Fruit fly (Drosophila melanogaster) whole organism, embryonic: ENCODE results near the gene CG43618.

Experiments
- BtbVII ChIP-seq: fragments of 200-800 bp; sonication (Bioruptor generic); optimal IDR thresholded peaks from 3 replicates; lab custom pipeline; 2017; ENCODE audit warnings: missing biosample characterization, mild to moderate bottlenecking, missing genetic modification characterization
- CG1024 ChIP-seq: fragments of 200-800 bp; sonication (Bioruptor generic); IDR thresholded peaks from 2 replicates; pipeline ENCODE4 v1.3.6; 2022; ENCODE audit warnings: missing biosample characterization, missing genetic modification characterization
- CG10321 ChIP-seq: fragments of 200-800 bp; sonication (Bioruptor generic); IDR thresholded peaks from 2 replicates; pipeline ENCODE4 v1.3.6; 2022; ENCODE audit warnings: missing biosample characterization, missing genetic modification characterization
- CG10431 ChIP-seq: fragments of 200-800 bp; sonication (Bioruptor generic); optimal IDR thresholded peaks from 3 replicates; lab custom pipeline; 2018; ENCODE audit warnings: missing biosample characterization, mild to moderate bottlenecking, missing genetic modification characterization
- CG12299 ChIP-seq: fragments of 200-800 bp; sonication (Bioruptor generic); optimal IDR thresholded peaks from 2 replicates; lab custom pipeline; 2018; ENCODE audit warnings: missing biosample characterization, mild to moderate bottlenecking, missing genetic modification characterization
- CG12769 ChIP-seq: fragments of 200-800 bp; sonication (Bioruptor generic); optimal IDR thresholded peaks from 2 replicates; lab custom pipeline; 2019; ENCODE audit warnings: missing biosample characterization, mild to moderate bottlenecking, missing genetic modification characterization, moderate library complexity
- CG13624 ChIP-seq: fragments of 200-800 bp; sonication (Bioruptor generic); optimal IDR thresholded peaks from 2 replicates; lab custom pipeline; 2016; ENCODE audit warnings: missing biosample characterization, missing genetic modification characterization
- CG14965 ChIP-seq: fragments of 200-800 bp; sonication (Bioruptor generic); optimal IDR thresholded peaks from 2 replicates; lab custom pipeline; 2016; ENCODE audit warnings: missing biosample characterization, missing genetic modification characterization, borderline replicate concordance
- CG15011 ChIP-seq: fragments of 200-800 bp; sonication (Bioruptor generic); optimal IDR thresholded peaks from 3 replicates; lab custom pipeline; 2018; ENCODE audit warnings: missing biosample characterization, mild to moderate bottlenecking, missing genetic modification characterization
- CG1529 ChIP-seq: fragments of 200-800 bp; sonication (Bioruptor generic); optimal IDR thresholded peaks from 3 replicates; lab custom pipeline; 2018; ENCODE audit warnings: missing biosample characterization, missing genetic modification characterization
- CG15601 ChIP-seq: fragments of 200-800 bp; sonication (Bioruptor generic); optimal IDR thresholded peaks from 3 replicates; lab custom pipeline; 2019; ENCODE audit warnings: missing biosample characterization, mild to moderate bottlenecking, missing genetic modification characterization, moderate library complexity
- CG15696 ChIP-seq: fragments of 200-800 bp; sonication (Bioruptor generic); optimal IDR thresholded peaks from 2 replicates; lab custom pipeline; 2019; ENCODE audit warnings: missing biosample characterization, mild to moderate bottlenecking, missing genetic modification characterization, moderate library complexity
- CG17186 ChIP-seq: fragments of 200-800 bp; sonication (Bioruptor generic); optimal IDR thresholded peaks from 3 replicates; lab custom pipeline; 2017; ENCODE audit warnings: missing biosample characterization, missing genetic modification reagents, missing genetic modification characterization
- CG2202 ChIP-seq: fragments of 200-800 bp; sonication (Bioruptor generic); optimal IDR thresholded peaks from 2 replicates; lab custom pipeline; 2018; ENCODE audit warnings: missing biosample characterization, mild to moderate bottlenecking, missing genetic modification characterization
- CG31388 ChIP-seq: fragments of 200-800 bp; sonication (Bioruptor generic); optimal IDR thresholded peaks from 2 replicates; lab custom pipeline; 2016; ENCODE audit warnings: missing biosample characterization, missing genetic modification characterization
- CG3163 ChIP-seq: fragments of 200-800 bp; sonication (Bioruptor generic); optimal IDR thresholded peaks from 3 replicates; lab custom pipeline; 2016; ENCODE audit warnings: missing biosample characterization, missing genetic modification characterization
- CG3407 ChIP-seq: fragments of 200-800 bp; sonication (Bioruptor generic); optimal IDR thresholded peaks from 2 replicates; lab custom pipeline; 2018; ENCODE audit warnings: missing biosample characterization, mild to moderate bottlenecking, missing genetic modification characterization
- CG3726 ChIP-seq: fragments of 200-800 bp; sonication (Bioruptor generic); IDR thresholded peaks from 3 replicates; pipeline ENCODE4, ENCODE4 v1.3.6; 2022; ENCODE audit warnings: missing biosample characterization, missing genetic modification characterization
- CG3838 ChIP-seq: fragments of 200-800 bp; sonication (Bioruptor generic); optimal IDR thresholded peaks from 3 replicates; lab custom pipeline; 2016; ENCODE audit warnings: missing biosample characterization, missing genetic modification characterization
- CG6654 ChIP-seq: fragments of 200-800 bp; sonication (Bioruptor generic); optimal IDR thresholded peaks from 2 replicates; lab custom pipeline; 2017; ENCODE audit warnings: missing biosample characterization, mild to moderate bottlenecking, missing genetic modification characterization
- CG7357 ChIP-seq: fragments of 200-800 bp; sonication (Bioruptor generic); IDR thresholded peaks from 3 replicates; pipeline ENCODE4 v1.3.6; 2022; ENCODE audit warnings: missing biosample characterization, missing genetic modification characterization
- CG8944 ChIP-seq: fragments of 200-800 bp; sonication (Bioruptor generic); optimal IDR thresholded peaks from 3 replicates; lab custom pipeline; 2016; ENCODE audit warnings: missing biosample characterization, missing genetic modification characterization
- CrebB ChIP-seq: fragments of 200-800 bp; sonication (Bioruptor generic); optimal IDR thresholded peaks from 3 replicates; lab custom pipeline; 2018; ENCODE audit warnings: missing biosample characterization, mild to moderate bottlenecking, missing genetic modification characterization
- Dfd ChIP-seq, 2 experiments: fragments of >200 bp; optimal IDR thresholded peaks; 2 replicates each; lab custom pipeline; 2017; ENCODE audit warnings: missing biosample characterization in 2 of 2, missing genetic modification characterization in 2 of 2
- Doc2 ChIP-seq: fragments of 200-800 bp; sonication (Bioruptor generic); IDR thresholded peaks from 2 replicates; pipeline ENCODE4 v1.3.6; 2022; ENCODE audit warnings: missing biosample characterization, missing genetic modification characterization
- Hmx ChIP-seq: fragments of 200-800 bp; sonication (Bioruptor generic); optimal IDR thresholded peaks from 2 replicates; lab custom pipeline; 2016; ENCODE audit warnings: missing biosample characterization, missing genetic modification characterization
- Hr39 ChIP-seq: fragments of >200 bp; optimal IDR thresholded peaks from 2 replicates; lab custom pipeline; 2017
- Jarid2 ChIP-seq: fragments of 200-800 bp; sonication (Bioruptor generic); optimal IDR thresholded peaks from 3 replicates; lab custom pipeline; 2017; ENCODE audit warnings: mild to moderate bottlenecking, missing biosample characterization, missing genetic modification reagents, missing genetic modification characterization
- NFAT ChIP-seq: fragments of 200-800 bp; sonication (Bioruptor generic); IDR thresholded peaks from 2 replicates; pipeline ENCODE4 v1.3.6; 2022; ENCODE audit warnings: missing biosample characterization, missing genetic modification characterization
- Neu2 ChIP-seq: fragments of 200-800 bp; sonication (Bioruptor generic); optimal IDR thresholded peaks from 3 replicates; lab custom pipeline; 2016; ENCODE audit warnings: missing biosample characterization, missing genetic modification characterization, borderline replicate concordance
- Nf-YA ChIP-seq: fragments of 200-800 bp; sonication (Bioruptor generic); IDR thresholded peaks from 2 replicates; pipeline ENCODE4 v1.3.6; 2022; ENCODE audit warnings: missing biosample characterization, missing genetic modification characterization
- Ravus ChIP-seq: fragments of 200-800 bp; sonication (Bioruptor generic); IDR thresholded peaks from 2 replicates; pipeline ENCODE4 v1.3.6; 2022; ENCODE audit warnings: missing biosample characterization, missing genetic modification characterization
- Usf ChIP-seq: fragments of 200-800 bp; sonication (Bioruptor generic); optimal IDR thresholded peaks from 2 replicates; lab custom pipeline; 2017; ENCODE audit warnings: missing genotype, missing biosample characterization, missing genetic modification characterization
- ara ChIP-seq: fragments of 200-800 bp; sonication (Bioruptor generic); IDR thresholded peaks from 2 replicates; pipeline ENCODE4 v1.3.6; 2022; ENCODE audit warnings: missing biosample characterization, missing genetic modification characterization
- chinmo ChIP-seq: fragments of 200-800 bp; sonication (Bioruptor generic); IDR thresholded peaks from 4 replicates; pipeline ENCODE4 v1.3.6; 2022; ENCODE audit warnings: missing biosample characterization, missing genetic modification characterization; ENCODE audit not compliant: partially characterized antibody
- crp ChIP-seq, 2 experiments: fragments of 200-800 bp; sonication (Bioruptor generic); optimal IDR thresholded peaks; 2 replicates in 1 of 2; 3 replicates in 1 of 2; lab custom pipeline; 2017; ENCODE audit warnings: missing biosample characterization in 2 of 2, missing genetic modification characterization in 2 of 2, mild to moderate bottlenecking in 1 of 2, moderate library complexity in 1 of 2
- gro ChIP-seq: fragments of 200-800 bp; sonication (Bioruptor generic); optimal IDR thresholded peaks from 2 replicates; lab custom pipeline; 2016; ENCODE audit warnings: missing biosample characterization, missing genetic modification characterization
- gsb-n ChIP-seq: fragments of 200-800 bp; sonication (Bioruptor generic); optimal IDR thresholded peaks from 3 replicates; lab custom pipeline; 2018; ENCODE audit warnings: missing biosample characterization, mild to moderate bottlenecking, missing genetic modification characterization
- hth ChIP-seq: fragments of >200 bp; optimal IDR thresholded peaks from 2 replicates; lab custom pipeline; 2017; ENCODE audit warnings: inconsistent platforms
- jigr1 ChIP-seq: fragments of 200-800 bp; sonication (Bioruptor generic); IDR thresholded peaks from 3 replicates; pipeline ENCODE4 v1.3.6; 2022; ENCODE audit warnings: missing biosample characterization, missing genetic modification characterization
- lilli ChIP-seq: fragments of 200-800 bp; sonication (Bioruptor generic); optimal IDR thresholded peaks from 3 replicates; lab custom pipeline; 2016; ENCODE audit warnings: missing biosample characterization, missing genetic modification characterization
- mam ChIP-seq: fragments of 200-800 bp; sonication (Bioruptor generic); optimal IDR thresholded peaks from 3 replicates; lab custom pipeline; 2016; ENCODE audit warnings: missing biosample characterization, missing genetic modification characterization
- pan ChIP-seq, 4 experiments: fragments of >200 bp in 3 of 4; fragments of 200-800 bp in 1 of 4; sonication (Bioruptor generic) in 1 of 4; optimal IDR thresholded peaks in 3 of 4; IDR thresholded peaks in 1 of 4; 2 replicates each; pipeline versions ENCODE4 v1.3.6 to Lab custom; 2017 to 2022; ENCODE audit warnings: missing biosample characterization in 2 of 4, missing genetic modification characterization in 2 of 4, mixed read lengths in 1 of 4
- run ChIP-seq: fragments of 200-800 bp; sonication (Bioruptor generic); optimal IDR thresholded peaks from 3 replicates; lab custom pipeline; 2018; ENCODE audit warnings: missing biosample characterization, mild to moderate bottlenecking, missing genetic modification characterization
- salm ChIP-seq: fragments of 200-800 bp; sonication (Bioruptor generic); optimal IDR thresholded peaks from 2 replicates; lab custom pipeline; 2018; ENCODE audit warnings: missing biosample characterization, mild to moderate bottlenecking, missing genetic modification characterization
- sc ChIP-seq, 3 experiments: fragments of >200 bp in 2 of 3; fragments of 200-800 bp in 1 of 3; sonication (Bioruptor generic) in 1 of 3; optimal IDR thresholded peaks; 2 replicates in 2 of 3; 3 replicates in 1 of 3; lab custom pipeline; 2017; ENCODE audit warnings: mild to moderate bottlenecking in 1 of 3, missing biosample characterization in 1 of 3, missing genetic modification characterization in 1 of 3, missing genetic modification reagents in 1 of 3
- sens-2 ChIP-seq: fragments of 200-800 bp; sonication (Bioruptor generic); IDR thresholded peaks from 2 replicates; pipeline ENCODE4 v1.3.6; 2022; ENCODE audit warnings: missing biosample characterization, missing genetic modification characterization
- slbo ChIP-seq: fragments of 200-800 bp; sonication (Bioruptor generic); IDR thresholded peaks from 2 replicates; pipeline ENCODE4 v1.3.6; 2022; ENCODE audit warnings: missing biosample characterization, missing genetic modification characterization
- z ChIP-seq: fragments of 200-800 bp; sonication (Bioruptor generic); IDR thresholded peaks from 3 replicates; pipeline ENCODE4 v1.3.6; 2022; ENCODE audit warnings: missing biosample characterization, missing genetic modification characterization
- zf30C ChIP-seq: fragments of 200-800 bp; sonication (Bioruptor generic); optimal IDR thresholded peaks from 3 replicates; lab custom pipeline; 2018; ENCODE audit warnings: missing biosample characterization, mild to moderate bottlenecking, missing genetic modification characterization

Gene CG43618

dm6 chr3R:8001074-8001669 lies 47.8 kb upstream of the CG43618 start, which contains the start of the genes Kmn2 and CG2698 (continued):
- TF ChIP-seq Hmx (peak; percentile 68), CG15696 (peak; percentile 89), CG12769 (peak; percentile 74), Jarid2 (GFP tag; lab: Kevin White, UChicago) (no peak), hth (no peak), CG13624 (GFP tag; lab: Kevin White, UChicago) (peak; percentile 73), ara (GFP tag; lab: Robert Waterston, UW) (peak; percentile 97), CrebB (peak; percentile 88), CG2202 (tag; lab: Kevin White, UChicago) (peak; percentile 88), CG15601 (peak; percentile 91), CG10321 (GFP tag; lab: Robert Waterston, UW) (peak; percentile 83), slbo (GFP tag; lab: Robert Waterston, UW) (peak; percentile 99), gsb-n (tag; lab: Kevin White, UChicago) (peak; percentile 94), CG10431 (peak; percentile 89), chinmo (GFP tag; lab: Robert Waterston, UW) (no peak), zf30C (GFP tag; lab: Kevin White, UChicago) (no peak), CG3407 (GFP tag; lab: Kevin White, UChicago) (peak; percentile 89), mam (GFP tag; lab: Kevin White, UChicago) (peak; percentile 86), CG6654 (peak; percentile 78), CG31388 (GFP tag; lab: Kevin White, UChicago) (peak; percentile 90), sens-2 (GFP tag; lab: Robert Waterston, UW) (peak; percentile 95), lilli (GFP tag; lab: Kevin White, UChicago) (peak; percentile 96), CG3726 (GFP tag; lab: Robert Waterston, UW) (peak; percentile 94), Doc2 (GFP tag; lab: Robert Waterston, UW) (peak; percentile 92), CG14965 (no peak), CG3838 (peak; percentile 65), CG3163 (GFP tag; lab: Kevin White, UChicago) (peak; percentile 46), Usf (GFP tag; lab: Kevin White, UChicago) (peak; percentile 91), CG1024 (GFP tag; lab: Robert Waterston, UW) (peak; percentile 90), Neu2 (GFP tag; lab: Kevin White, UChicago) (no peak), CG17186 (GFP tag; lab: Kevin White, UChicago) (peak; percentile 48), CG12299 (tag; lab: Kevin White, UChicago) (peak; percentile 89), CG7357 (GFP tag; lab: Robert Waterston, UW) (peak; percentile 93), Dfd (GFP tag; optimal IDR thresholded peaks at IDR 0.05; lab: Kevin White, UChicago) (no peak), CG15011 (GFP tag; lab: Kevin White, UChicago) (peak; percentile 86), Hr39 (no peak), salm (tag; lab: Kevin White, UChicago) (peak; percentile 90), CG1529 (GFP tag; lab: Kevin White, UChicago) (peak; percentile 89), crp (GFP tag; optimal IDR thresholded peaks at IDR 0.05; lab: Kevin White, UChicago) (peak; percentile 18 to 74), CG8944 (GFP tag; lab: Kevin White, UChicago) (peak; percentile 83), gro (GFP tag; lab: Kevin White, UChicago) (peak; percentile 78), Nf-YA (peak; percentile 95), z (GFP tag; lab: Robert Waterston, UW) (peak; percentile 69; the same call in 2 of the 3 replicates), BtbVII (peak; percentile 92), pan (optimal IDR thresholded peaks at IDR 0.05; lab: Kevin White, UChicago) (no peak), pan (GFP tag; optimal IDR thresholded peaks at IDR 0.05 in 1 of 2, IDR thresholded peaks at IDR 0.05 in 1 of 2) (peak in 1 of 2 experiments; percentile 98), NFAT (GFP tag; lab: Robert Waterston, UW) (peak; percentile 96), Ravus (GFP tag; lab: Robert Waterston, UW) (peak; percentile 94), run (tag; lab: Kevin White, UChicago) (peak; percentile 81), sc (optimal IDR thresholded peaks at IDR 0.05; lab: Kevin White, UChicago) (no peak), sc (GFP tag; optimal IDR thresholded peaks at IDR 0.05; lab: Kevin White, UChicago) (peak; percentile 91), jigr1 (GFP tag; lab: Robert Waterston, UW) (peak; percentile 96)
